Fruit fly (Drosophila melanogaster): ENCODE measurements around the gene CG14689.
A peak's percentile ranks its signal among the peaks of the same experiment; 100 is the strongest.

The CG14689 gene

dm6 chr3R:10681682-10681962, 29.4 kb downstream of the CG14689 start (continued):
- TF ChIP-seq Fer1 (GFP tag; optimal IDR thresholded peaks at IDR 0.05) (no peak), CG8924 (tag; optimal IDR thresholded peaks at IDR 0.05) (no peak), lilli (GFP tag; optimal IDR thresholded peaks at IDR 0.05) (no peak), CHES-1-like (GFP tag; optimal IDR thresholded peaks at IDR 0.05) (no peak), CG17912 (GFP tag; optimal IDR thresholded peaks at IDR 0.05) (no peak), Rx (GFP tag; IDR thresholded peaks at IDR 0.05) (peak; percentile 51; the same call in 1 of the 2 replicates), CG2202 (tag; optimal IDR thresholded peaks at IDR 0.05) (peak; percentile 22), CG9932 (GFP tag; IDR thresholded peaks at IDR 0.05) (peak; percentile 35), mirr (GFP tag; optimal IDR thresholded peaks at IDR 0.05) (no peak), CG1603 (tag; optimal IDR thresholded peaks at IDR 0.05) (peak; percentile 62), lola (GFP tag; optimal IDR thresholded peaks at IDR 0.05) (no peak), CG13287 (GFP tag; IDR thresholded peaks at IDR 0.05; ENCODE audit: partially characterized antibody) (no peak), Poxn (GFP tag; IDR thresholded peaks at IDR 0.05) (no peak), trh (GFP tag; optimal IDR thresholded peaks at IDR 0.05) (peak; percentile 33), CrebB (tag; optimal IDR thresholded peaks at IDR 0.05) (no peak), CG7839 (tag; optimal IDR thresholded peaks at IDR 0.05) (no peak), CG9817 (tag; optimal IDR thresholded peaks at IDR 0.05) (peak; percentile 8), hb (GFP tag; IDR thresholded peaks at IDR 0.05; ENCODE audit: partially characterized antibody) (no peak), tin (GFP tag; optimal IDR thresholded peaks at IDR 0.05) (no peak), pan (optimal IDR thresholded peaks at IDR 0.05) (no peak), pan (GFP tag; optimal IDR thresholded peaks at IDR 0.05 in 1 of 2, IDR thresholded peaks at IDR 0.05 in 1 of 2) (peak in 1 of 2 experiments; percentile 83), CG7357 (GFP tag; IDR thresholded peaks at IDR 0.05) (no peak), bcd (GFP tag; optimal IDR thresholded peaks at IDR 0.05) (no peak), Tbp (GFP tag; optimal IDR thresholded peaks at IDR 0.05) (no peak), Sin3A (optimal IDR thresholded peaks at IDR 0.05) (no peak), CG14014 (GFP tag; IDR thresholded peaks at IDR 0.05) (peak; percentile 60), Scr (GFP tag; IDR thresholded peaks at IDR 0.05; ENCODE audit: partially characterized antibody) (no peak), sob (GFP tag; IDR thresholded peaks at IDR 0.05) (peak; percentile 56), Atf-2 (GFP tag; optimal IDR thresholded peaks at IDR 0.05) (no peak), vvl (GFP tag; IDR thresholded peaks at IDR 0.05) (peak; percentile 88), CG2678 (tag; optimal IDR thresholded peaks at IDR 0.05) (no peak), hbn (GFP tag; IDR thresholded peaks at IDR 0.05; ENCODE audit: partially characterized antibody) (no peak), bab2 (GFP tag; optimal IDR thresholded peaks at IDR 0.05) (no peak), yki (optimal IDR thresholded peaks at IDR 0.05) (no peak), Lpt (GFP tag; optimal IDR thresholded peaks at IDR 0.05) (no peak), cato (GFP tag; optimal IDR thresholded peaks at IDR 0.05; ENCODE audit: borderline replicate concordance) (peak; percentile 12), pho (GFP tag; optimal IDR thresholded peaks at IDR 0.05) (no peak), CG14710 (tag; optimal IDR thresholded peaks at IDR 0.05) (no peak), pnt (GFP tag; optimal IDR thresholded peaks at IDR 0.05) (no peak), ac (GFP tag; optimal IDR thresholded peaks at IDR 0.05) (no peak), en (GFP tag; optimal IDR thresholded peaks at IDR 0.05) (no peak), crol (GFP tag; IDR thresholded peaks at IDR 0.05) (no peak), Lhr (GFP tag; optimal IDR thresholded peaks at IDR 0.05) (no peak), HHEX (GFP tag; optimal IDR thresholded peaks at IDR 0.05) (peak; percentile 7), Dip2 (GFP tag; IDR thresholded peaks at IDR 0.05) (no peak), MESR4 (GFP tag; optimal IDR thresholded peaks at IDR 0.05) (no peak), row (GFP tag; IDR thresholded peaks at IDR 0.05) (peak; percentile 9), otp (GFP tag; IDR thresholded peaks at IDR 0.05) (peak; percentile 59; the same call in 1 of the 3 replicates), CG9727 (GFP tag; optimal IDR thresholded peaks at IDR 0.05) (no peak), Bdp1 (GFP tag; optimal IDR thresholded peaks at IDR 0.05) (peak; percentile 0), sisA (GFP tag; IDR thresholded peaks at IDR 0.05) (peak; percentile 75), prd (optimal IDR thresholded peaks at IDR 0.05) (no peak), prd (GFP tag; IDR thresholded peaks at IDR 0.05) (peak; percentile 78), br (optimal IDR thresholded peaks at IDR 0.05) (no peak)

Measured in whole organism, embryonic.